Worm (Caenorhabditis elegans) whole organism, L4/young adult: ENCODE results near the gene C18A11.1.

Source experiments
- W03F9.2 ChIP-seq: fragments of 150-350 bp; optimal IDR thresholded peaks from 2 replicates; lab custom pipeline; 2014; ENCODE audit warnings: missing biosample characterization, missing genetic modification characterization
- dao-5 ChIP-seq: sonication (generic microtip); optimal IDR thresholded peaks from 2 replicates; lab custom pipeline; 2016; ENCODE audit warnings: missing genotype, missing genetic modification characterization, moderate library complexity, missing compliant biosample characterization
- him-1 ChIP-seq: sonication (generic microtip); optimal IDR thresholded peaks from 2 replicates; lab custom pipeline; 2016; ENCODE audit warnings: missing genotype, missing genetic modification reagents, missing genetic modification characterization, missing compliant biosample characterization

C18A11.1 gene

ce11 chrX:8054478-8054877, 14.7 kb upstream of the C18A11.1 start:
- TF ChIP-seq W03F9.2 (no peak), him-1 (tag; lab: Kevin White, UChicago) (no peak)

- no peak for TF ChIP-seq dao-5
- no peak for TF ChIP-seq him-1 (tag; lab: Kevin White, UChicago)
- TF ChIP-seq W03F9.2 = no peak
Measured at ce11 chrX:8057791-8058270, 11.3 kb upstream of the C18A11.1 start, which contains the start of gene dim-1. Gene dim-1, minus strand, starts transcription at chrX:8058220.

- TF ChIP-seq dao-5 (no peak), him-1 (tag; lab: Kevin White, UChicago) (no peak), W03F9.2 (no peak)
Measured at ce11 chrX:8059999-8060398, 9.1 kb upstream of the C18A11.1 start.

- no peak for TF ChIP-seq dao-5
- no peak for TF ChIP-seq W03F9.2
- no peak for TF ChIP-seq him-1 (tag; lab: Kevin White, UChicago)
Measured at ce11 chrX:8060823-8061222, 8.3 kb upstream of the C18A11.1 start, which contains the start of gene C18A11.3. Gene C18A11.3, plus strand, starts transcription at chrX:8061123.

ce11 chrX:8067268-8067667, 1.9 kb upstream of the C18A11.1 start, which contains the start of gene C18A11.2:
Gene C18A11.2, plus strand, starts transcription at chrX:8067568.
- TF ChIP-seq W03F9.2 = no peak
- no peak for TF ChIP-seq dao-5
- TF ChIP-seq him-1 (tag; lab: Kevin White, UChicago) = no peak

ce11 chrX:8074527-8074926, 5.4 kb downstream of the C18A11.1 start:
- TF ChIP-seq him-1 (tag; lab: Kevin White, UChicago) (no peak), dao-5 (no peak), W03F9.2 (no peak)

ce11 chrX:8077748-8078147, 8.6 kb downstream of the C18A11.1 start, which contains the start of gene C46F2.1:
Gene C46F2.1, plus strand, starts transcription at chrX:8078048.
- no peak for TF ChIP-seq dao-5
- TF ChIP-seq him-1 (tag; lab: Kevin White, UChicago) = no peak
- no peak for TF ChIP-seq W03F9.2

ce11 chrX:8078374-8078773, 9.2 kb downstream of the C18A11.1 start:
- TF ChIP-seq dao-5 (no peak), him-1 (tag; lab: Kevin White, UChicago) (no peak), W03F9.2 (no peak)

- TF ChIP-seq W03F9.2 (no peak), him-1 (tag; lab: Kevin White, UChicago) (no peak), dao-5 (no peak)
Measured at ce11 chrX:8078899-8079298, 9.8 kb downstream of the C18A11.1 start.

- TF ChIP-seq dao-5 (no peak), him-1 (tag; lab: Kevin White, UChicago) (no peak), W03F9.2 (no peak)
Measured at ce11 chrX:8082703-8083102, 13.6 kb downstream of the C18A11.1 start.

- TF ChIP-seq dao-5 = no peak
- TF ChIP-seq him-1 (tag; lab: Kevin White, UChicago) = no peak
Measured at ce11 chrX:8083330-8083729, 14.2 kb downstream of the C18A11.1 start.

ce11 chrX:8083919-8084318, 14.8 kb downstream of the C18A11.1 start, which contains the start of gene K07E3.4:
Gene K07E3.4, minus strand, starts transcription at chrX:8084018.
- TF ChIP-seq dao-5 (no peak), him-1 (tag; lab: Kevin White, UChicago) (no peak), W03F9.2 (no peak)

ce11 chrX:8084669-8085068, 15.5 kb downstream of the C18A11.1 start:
- TF ChIP-seq dao-5 (no peak), him-1 (tag; lab: Kevin White, UChicago) (no peak), W03F9.2 (no peak)

- TF ChIP-seq W03F9.2 = no peak
- no peak for TF ChIP-seq him-1 (tag; lab: Kevin White, UChicago)
- no peak for TF ChIP-seq dao-5
Measured at ce11 chrX:8086450-8086724, 17.3 kb downstream of the C18A11.1 start, which contains the start of gene dao-3. Gene dao-3, minus strand, starts transcription at chrX:8086550.

ce11 chrX:8086725-8087641, 17.9 kb downstream of the C18A11.1 start:
- TF ChIP-seq him-1 (tag; lab: Kevin White, UChicago) = no peak
- no peak for TF ChIP-seq dao-5
- TF ChIP-seq W03F9.2 = no peak
